Worm (Caenorhabditis elegans) whole organism, young adult: Measurements from ENCODE around the gene tgt-2.

Experiments
- akir-1 ChIP-seq: fragments of 200-800 bp; sonication (Bioruptor generic); optimal IDR thresholded peaks from 2 replicates; lab custom pipeline; 2018; ENCODE audit warnings: mild to moderate bottlenecking, missing genetic modification characterization, moderate library complexity, missing compliant biosample characterization
- ceh-27 ChIP-seq: fragments of 200-800 bp; sonication (Bioruptor generic); optimal IDR thresholded peaks from 2 replicates; lab custom pipeline; 2018; ENCODE audit warnings: mild to moderate bottlenecking, missing genetic modification characterization, moderate library complexity, missing compliant biosample characterization
- dpff-1 ChIP-seq: sonication (generic microtip); optimal IDR thresholded peaks from 2 replicates; lab custom pipeline; 2017; ENCODE audit warnings: mild to moderate bottlenecking, missing genetic modification characterization, missing compliant biosample characterization
- hlh-26 ChIP-seq: fragments of 200-800 bp; sonication (Bioruptor generic); conservative IDR thresholded peaks from 2 replicates; pipeline ENCODE4 v1.3.6; 2022; ENCODE audit warnings: missing genetic modification reagents, missing genetic modification characterization, missing compliant biosample characterization
- lin-35 ChIP-seq, 3 experiments: fragments of 150-350 bp in 2 of 3; sonication (generic microtip) in 1 of 3; optimal IDR thresholded peaks; 2 replicates each; lab custom pipeline; 2014 to 2018; ENCODE audit warnings: missing biosample characterization in 3 of 3, missing genetic modification characterization in 3 of 3, missing genetic modification reagents in 3 of 3
- mel-28 ChIP-seq: sonication (generic microtip); optimal IDR thresholded peaks from 2 replicates; lab custom pipeline; 2016; ENCODE audit warnings: borderline replicate concordance, mild to moderate bottlenecking, missing genetic modification characterization, missing compliant biosample characterization
- snpc-4 ChIP-seq, 5 experiments: fragments of 150-350 bp in 1 of 5; sonication (generic microtip) in 4 of 5; optimal IDR thresholded peaks; 2 replicates each; lab custom pipeline; 2014 to 2018; ENCODE audit warnings: missing genetic modification characterization in 5 of 5, missing biosample characterization in 3 of 5, antibody characterized with exemption in 2 of 5, mild to moderate bottlenecking in 2 of 5, missing compliant biosample characterization in 2 of 5, missing genotype in 2 of 5, moderate library complexity in 2 of 5, missing genetic modification reagents in 1 of 5

DNA sequence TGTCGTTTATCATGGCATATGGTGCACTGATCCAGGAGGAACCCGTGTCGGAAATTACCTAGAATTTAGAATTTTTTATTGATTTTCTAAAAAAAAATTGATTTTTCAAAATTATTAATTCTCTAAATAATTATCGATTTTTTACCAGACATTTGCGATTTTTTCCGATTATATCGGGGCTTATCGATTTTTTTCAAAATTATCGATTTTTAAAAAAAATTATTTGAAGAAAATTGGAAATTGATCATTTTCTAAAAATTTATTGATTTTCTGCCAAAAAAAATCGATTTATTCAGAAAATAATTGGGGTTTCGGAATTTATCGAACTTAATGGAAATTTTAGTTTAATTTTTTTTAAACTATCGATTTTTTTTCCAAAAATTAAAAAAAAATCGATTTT, 37.9 kb downstream of the tgt-2 start:
- no peak for TF ChIP-seq dpff-1 (tag; lab: Kevin White, UChicago)
- TF ChIP-seq lin-35 (GFP tag; optimal IDR thresholded peaks at IDR 0.05; lab: Kevin White, UChicago) = no peak
- TF ChIP-seq ceh-27 (GFP tag; lab: Kevin White, UChicago) = no peak
- TF ChIP-seq snpc-4 (GFP tag; optimal IDR thresholded peaks at IDR 0.05; lab: Kevin White, UChicago) = no peak
- TF ChIP-seq snpc-4 (tag; optimal IDR thresholded peaks at IDR 0.05; lab: Kevin White, UChicago) = no peak
- TF ChIP-seq mel-28 (tag; lab: Kevin White, UChicago) = no peak
- no peak for TF ChIP-seq akir-1 (GFP tag; lab: Kevin White, UChicago)
- no peak for TF ChIP-seq hlh-26 (GFP tag; lab: Robert Waterston, UW)
